Fruit fly (Drosophila melanogaster) whole organism, prepupa: ENCODE measurements around the gene Ir94d.

ENCODE experiments used
- Blimp-1 ChIP-seq: fragments of 200-800 bp; sonication (Bioruptor generic); optimal IDR thresholded peaks from 3 replicates; lab custom pipeline; 2017; ENCODE audit warnings: missing biosample characterization, missing genetic modification characterization, mild to moderate bottlenecking, moderate library complexity, missing genetic modification reagents
- CG10669 ChIP-seq: fragments of 200-800 bp; sonication (Bioruptor generic); optimal IDR thresholded peaks from 3 replicates; lab custom pipeline; 2018; ENCODE audit warnings: missing biosample characterization, mild to moderate bottlenecking, missing genetic modification characterization, moderate library complexity
- CG11294 ChIP-seq: fragments of 200-800 bp; sonication (Bioruptor generic); IDR thresholded peaks from 2 replicates; pipeline ENCODE4 v1.3.6; 2022; ENCODE audit warnings: missing biosample characterization, missing genetic modification characterization
- CG11902 ChIP-seq: fragments of 200-800 bp; sonication (Bioruptor generic); optimal IDR thresholded peaks from 3 replicates; lab custom pipeline; 2016; ENCODE audit warnings: missing biosample characterization, missing genetic modification characterization
- CG15336 ChIP-seq: fragments of 200-800 bp; sonication (Bioruptor generic); IDR thresholded peaks from 2 replicates; pipeline ENCODE4 v1.3.6; 2022; ENCODE audit warnings: missing biosample characterization, missing genetic modification characterization
- CG3032 ChIP-seq: fragments of 200-800 bp; optimal IDR thresholded peaks from 2 replicates; lab custom pipeline; 2019; ENCODE audit warnings: missing biosample characterization, mild to moderate bottlenecking, missing genetic modification characterization, moderate library complexity
- CG31627 ChIP-seq: fragments of 200-800 bp; sonication (Bioruptor generic); optimal IDR thresholded peaks from 3 replicates; lab custom pipeline; 2016; ENCODE audit warnings: missing biosample characterization, missing genetic modification characterization
- CG32006 ChIP-seq: fragments of 200-800 bp; sonication (Bioruptor generic); optimal IDR thresholded peaks from 3 replicates; lab custom pipeline; 2017; ENCODE audit warnings: missing biosample characterization, mild to moderate bottlenecking, missing genetic modification characterization
- CG34406 ChIP-seq: fragments of 200-800 bp; sonication (Bioruptor generic); optimal IDR thresholded peaks from 3 replicates; lab custom pipeline; 2016; ENCODE audit warnings: missing biosample characterization, missing genetic modification characterization
- CG3919 ChIP-seq: fragments of 200-800 bp; sonication (Bioruptor generic); optimal IDR thresholded peaks from 3 replicates; lab custom pipeline; 2016; ENCODE audit warnings: missing biosample characterization, missing genetic modification characterization
- CG4318 ChIP-seq: fragments of 200-800 bp; sonication (Bioruptor generic); optimal IDR thresholded peaks from 3 replicates; lab custom pipeline; 2017; ENCODE audit warnings: missing biosample characterization, mild to moderate bottlenecking, missing genetic modification characterization
- CG6163 ChIP-seq: fragments of 200-800 bp; sonication (Bioruptor generic); IDR thresholded peaks from 3 replicates; pipeline ENCODE4 v1.3.6; 2022; ENCODE audit warnings: missing biosample characterization, missing genetic modification characterization
- CG6276 ChIP-seq: fragments of 200-800 bp; sonication (Bioruptor generic); optimal IDR thresholded peaks from 2 replicates; lab custom pipeline; 2017; ENCODE audit warnings: missing biosample characterization, mild to moderate bottlenecking, missing genetic modification characterization
- CG6854 ChIP-seq: fragments of 200-800 bp; sonication (Bioruptor generic); optimal IDR thresholded peaks from 2 replicates; lab custom pipeline; 2017; ENCODE audit warnings: missing biosample characterization, mild to moderate bottlenecking, missing genetic modification characterization
- CG7368 ChIP-seq: fragments of 200-800 bp; sonication (Bioruptor generic); optimal IDR thresholded peaks from 3 replicates; lab custom pipeline; 2016; ENCODE audit warnings: missing biosample characterization, missing genetic modification characterization
- CG8119 ChIP-seq: fragments of 200-800 bp; sonication (Bioruptor generic); IDR thresholded peaks from 3 replicates; pipeline ENCODE4 v1.3.6; 2022; ENCODE audit warnings: missing biosample characterization, missing genetic modification characterization
- CG8319 ChIP-seq: fragments of 200-800 bp; sonication (Bioruptor generic); optimal IDR thresholded peaks from 3 replicates; lab custom pipeline; 2016; ENCODE audit warnings: missing biosample characterization, missing genetic modification characterization
- CG9139 ChIP-seq: fragments of 200-800 bp; sonication (Bioruptor generic); optimal IDR thresholded peaks from 3 replicates; lab custom pipeline; 2017; ENCODE audit warnings: missing biosample characterization, mild to moderate bottlenecking, missing genetic modification characterization
- Eip78C ChIP-seq: fragments of 200-800 bp; sonication (Bioruptor generic); peaks from one replicate; lab custom pipeline; 2016; ENCODE audit warnings: missing biosample characterization, missing genetic modification characterization
- Ets96B ChIP-seq: fragments of 200-800 bp; optimal IDR thresholded peaks from 2 replicates; lab custom pipeline; 2019; ENCODE audit warnings: missing biosample characterization, mild to moderate bottlenecking, missing genetic modification characterization, moderate library complexity
- Hr38 ChIP-seq: sonication (Bioruptor generic); optimal IDR thresholded peaks from 2 replicates; lab custom pipeline; 2016; ENCODE audit warnings: missing biosample characterization, missing genetic modification characterization
- Hr39 ChIP-seq: fragments of 200-800 bp; sonication (Bioruptor generic); optimal IDR thresholded peaks from 2 replicates; lab custom pipeline; 2016; ENCODE audit warnings: missing biosample characterization, missing genetic modification characterization
- Hr4 ChIP-seq: fragments of 200-800 bp; sonication (Bioruptor generic); optimal IDR thresholded peaks from 3 replicates; lab custom pipeline; 2016; ENCODE audit warnings: missing biosample characterization, missing genetic modification characterization
- Lpt ChIP-seq: fragments of 200-800 bp; sonication (Bioruptor generic); optimal IDR thresholded peaks from 3 replicates; lab custom pipeline; 2016; ENCODE audit warnings: missing biosample characterization, missing genetic modification characterization
- Met ChIP-seq: fragments of 200-800 bp; sonication (Bioruptor generic); optimal IDR thresholded peaks from 3 replicates; lab custom pipeline; 2016; ENCODE audit warnings: missing biosample characterization, missing genetic modification characterization
- OdsH ChIP-seq: fragments of 200-800 bp; sonication (Bioruptor generic); optimal IDR thresholded peaks from 3 replicates; lab custom pipeline; 2016; ENCODE audit warnings: missing biosample characterization, missing genetic modification characterization
- Smox ChIP-seq: fragments of 200-800 bp; sonication (Bioruptor generic); optimal IDR thresholded peaks from 3 replicates; lab custom pipeline; 2016; ENCODE audit warnings: missing biosample characterization, missing genetic modification characterization
- Sox102F ChIP-seq: fragments of 200-800 bp; sonication (Bioruptor generic); optimal IDR thresholded peaks from 2 replicates; lab custom pipeline; 2016; ENCODE audit warnings: missing biosample characterization, mild to moderate bottlenecking, missing genetic modification characterization
- Sox14 ChIP-seq: fragments of 200-800 bp; sonication (Bioruptor generic); optimal IDR thresholded peaks from 3 replicates; lab custom pipeline; 2016; ENCODE audit warnings: missing biosample characterization, missing genetic modification characterization
- achi ChIP-seq: fragments of 200-800 bp; sonication (Bioruptor generic); optimal IDR thresholded peaks from 3 replicates; lab custom pipeline; 2016; ENCODE audit warnings: missing biosample characterization, missing genetic modification characterization
- acj6 ChIP-seq: fragments of 200-800 bp; sonication (Bioruptor generic); optimal IDR thresholded peaks from 3 replicates; lab custom pipeline; 2016; ENCODE audit warnings: missing biosample characterization, missing genetic modification characterization
- cyc ChIP-seq: fragments of 200-800 bp; sonication (Bioruptor generic); optimal IDR thresholded peaks from 3 replicates; lab custom pipeline; 2016; ENCODE audit warnings: missing biosample characterization, missing genetic modification characterization
- eg ChIP-seq: fragments of 200-800 bp; sonication (Bioruptor generic); IDR thresholded peaks from 3 replicates; pipeline ENCODE4 v1.3.6; 2022; ENCODE audit warnings: missing biosample characterization, missing genetic modification characterization
- esn ChIP-seq: fragments of 200-800 bp; sonication (Bioruptor generic); optimal IDR thresholded peaks from 2 replicates; lab custom pipeline; 2016; ENCODE audit warnings: missing biosample characterization, mild to moderate bottlenecking, missing genetic modification characterization, moderate library complexity
- fd59A ChIP-seq: fragments of 200-800 bp; sonication (Bioruptor generic); optimal IDR thresholded peaks from 2 replicates; lab custom pipeline; 2017; ENCODE audit warnings: missing biosample characterization, mild to moderate bottlenecking, missing genetic modification characterization, missing genetic modification reagents
- lz ChIP-seq: fragments of 200-800 bp; sonication (Bioruptor generic); optimal IDR thresholded peaks from 3 replicates; lab custom pipeline; 2016; ENCODE audit warnings: missing biosample characterization, missing genetic modification characterization
- net ChIP-seq: fragments of 200-800 bp; sonication (Bioruptor generic); optimal IDR thresholded peaks from 3 replicates; lab custom pipeline; 2016; ENCODE audit warnings: missing biosample characterization, missing genetic modification characterization
- pdm3 ChIP-seq: fragments of 200-800 bp; sonication (Bioruptor generic); optimal IDR thresholded peaks from 3 replicates; lab custom pipeline; 2016; ENCODE audit warnings: missing biosample characterization, missing genetic modification characterization
- salr ChIP-seq, 2 experiments: fragments of 200-800 bp; sonication (Bioruptor generic); optimal IDR thresholded peaks; 3 replicates each; lab custom pipeline; 2016 to 2018; ENCODE audit warnings: missing biosample characterization in 2 of 2, missing genetic modification characterization in 2 of 2, mild to moderate bottlenecking in 1 of 2
- svp ChIP-seq: fragments of 200-800 bp; sonication (Bioruptor generic); peaks from one replicate; lab custom pipeline; 2016; ENCODE audit warnings: missing biosample characterization, missing genetic modification characterization
- topi ChIP-seq: fragments of 200-800 bp; sonication (Bioruptor generic); optimal IDR thresholded peaks from 3 replicates; lab custom pipeline; 2016; ENCODE audit warnings: missing biosample characterization, missing genetic modification characterization
- vri ChIP-seq: fragments of 200-800 bp; sonication (Bioruptor generic); optimal IDR thresholded peaks from 3 replicates; lab custom pipeline; 2016; ENCODE audit warnings: missing biosample characterization, mild to moderate bottlenecking, missing genetic modification characterization

The Ir94d gene

DNA sequence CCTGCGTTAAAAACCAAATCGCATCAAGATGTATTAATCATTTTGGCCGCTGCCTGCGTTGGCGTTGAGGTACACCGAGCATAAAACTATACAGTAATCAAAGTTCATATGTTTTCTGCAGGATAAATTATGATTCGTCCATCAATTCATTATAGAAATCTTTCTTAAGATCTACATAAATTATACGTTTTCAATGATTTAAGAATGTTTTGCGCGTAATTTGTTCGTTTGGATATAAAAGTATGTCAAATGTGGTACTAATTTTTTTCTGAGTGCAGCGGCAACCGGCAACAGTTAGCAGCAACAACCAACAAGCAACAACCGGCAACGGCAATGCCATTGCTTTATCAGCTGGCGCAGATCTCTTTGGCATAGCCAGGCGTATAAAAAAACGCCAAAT, 14.0 kb downstream of the Ir94d start (continued):
- peak; percentile 79 for TF ChIP-seq Eip78C (GFP tag; lab: Kevin White, UChicago)
- TF ChIP-seq CG9139 (GFP tag; lab: Kevin White, UChicago) = no peak
- peak; percentile 58 for TF ChIP-seq net (GFP tag; lab: Kevin White, UChicago)
- peak; percentile 71 for TF ChIP-seq CG4318 (GFP tag; lab: Kevin White, UChicago)
- TF ChIP-seq Blimp-1 = no peak
- TF ChIP-seq CG32006 (GFP tag; lab: Kevin White, UChicago) = peak; percentile 83
- TF ChIP-seq CG7368 = no peak
- TF ChIP-seq Smox (GFP tag; lab: Kevin White, UChicago) = peak; percentile 36
- TF ChIP-seq CG34406 = no peak
- TF ChIP-seq CG11902 (GFP tag; lab: Kevin White, UChicago) = no peak
- no peak for TF ChIP-seq fd59A
- peak; percentile 66 for TF ChIP-seq Lpt (GFP tag; lab: Kevin White, UChicago)
- TF ChIP-seq CG11294 = no peak
- TF ChIP-seq Hr38 (GFP tag; lab: Kevin White, UChicago) = no peak
- peak; percentile 55 for TF ChIP-seq OdsH (GFP tag; lab: Kevin White, UChicago)
- no peak for TF ChIP-seq salr (GFP tag; optimal IDR thresholded peaks at IDR 0.05; lab: Kevin White, UChicago)

DNA sequence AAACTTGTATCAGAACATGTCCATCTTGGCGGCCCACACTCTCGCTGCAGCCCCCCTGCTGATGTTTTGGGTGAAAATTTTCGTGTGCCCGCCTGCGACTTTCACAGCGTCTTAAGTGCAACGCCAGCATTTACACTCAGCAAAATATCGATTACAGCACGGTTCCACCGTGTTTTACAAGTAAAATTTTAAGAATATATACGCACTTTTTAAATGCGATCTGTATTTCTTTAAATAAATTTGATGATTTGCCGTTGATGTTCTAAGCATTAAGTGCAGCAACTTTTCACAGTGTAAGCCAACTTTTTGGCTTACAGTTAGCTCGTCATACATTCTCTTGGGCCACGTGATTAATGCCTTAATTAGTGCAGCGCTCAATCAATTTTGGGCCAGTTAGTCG, 15.0 kb downstream of the Ir94d start:
- TF ChIP-seq CG3919 (GFP tag; lab: Kevin White, UChicago) (peak; percentile 30), CG10669 (GFP tag; lab: Kevin White, UChicago) (no peak), vri (GFP tag; lab: Kevin White, UChicago) (no peak), salr (GFP tag; optimal IDR thresholded peaks at IDR 0.05; lab: Kevin White, UChicago) (peak in 1 of 2 experiments; percentile 0), acj6 (peak; percentile 20), Sox14 (peak; percentile 12), CG4318 (GFP tag; lab: Kevin White, UChicago) (peak; percentile 37), CG6854 (no peak), CG3032 (tag; lab: Kevin White, UChicago) (no peak), CG6276 (peak; percentile 26), Hr4 (GFP tag; lab: Kevin White, UChicago) (peak; percentile 66), topi (peak; percentile 38), CG31627 (GFP tag; lab: Kevin White, UChicago) (peak; percentile 63), lz (GFP tag; lab: Kevin White, UChicago) (no peak), CG6163 (GFP tag; lab: Robert Waterston, UW) (no peak; the same call in 2 of the 3 replicates), pdm3 (GFP tag; lab: Kevin White, UChicago) (peak; percentile 23), CG15336 (peak; percentile 30; the same call in 1 of the 2 replicates), Hr39 (GFP tag; lab: Kevin White, UChicago) (peak; percentile 63), net (GFP tag; lab: Kevin White, UChicago) (no peak), esn (GFP tag; lab: Kevin White, UChicago) (peak; percentile 36), OdsH (GFP tag; lab: Kevin White, UChicago) (peak; percentile 46), cyc (GFP tag; lab: Kevin White, UChicago) (peak; percentile 46), Ets96B (tag; lab: Kevin White, UChicago) (no peak), CG7368 (no peak), CG11902 (GFP tag; lab: Kevin White, UChicago) (no peak), CG8119 (GFP tag; lab: Robert Waterston, UW) (peak; percentile 60; the same call in 2 of the 3 replicates), Met (GFP tag; lab: Kevin White, UChicago) (peak; percentile 61), Sox102F (GFP tag; lab: Kevin White, UChicago) (peak; percentile 50), Smox (GFP tag; lab: Kevin White, UChicago) (peak; percentile 43), Eip78C (GFP tag; lab: Kevin White, UChicago) (peak; percentile 68), achi (GFP tag; lab: Kevin White, UChicago) (peak; percentile 10), eg (peak; percentile 65), CG32006 (GFP tag; lab: Kevin White, UChicago) (peak; percentile 76), CG8319 (GFP tag; lab: Kevin White, UChicago) (no peak), svp (GFP tag; lab: Kevin White, UChicago) (peak; percentile 69)
